Worm (Caenorhabditis elegans) whole organism, mixed stage, embryonic: Measurements from ENCODE around the gene C35C5.10.

ENCODE experiments used
- bed-3 ChIP-seq: fragments of 200-800 bp; sonication (Bioruptor generic); optimal IDR thresholded peaks from 3 replicates; lab custom pipeline; 2018; ENCODE audit warnings: mild to moderate bottlenecking, missing genetic modification characterization, moderate library complexity, missing compliant biosample characterization
- blmp-1 ChIP-seq: fragments of 150-350 bp; optimal IDR thresholded peaks from 2 replicates; lab custom pipeline; 2014; ENCODE audit warnings: missing biosample characterization, missing genetic modification characterization
- ceh-39 ChIP-seq: fragments of 150-350 bp; optimal IDR thresholded peaks from 2 replicates; lab custom pipeline; 2014; ENCODE audit warnings: missing biosample characterization, missing genetic modification characterization
- ceh-43 ChIP-seq: fragments of 200-800 bp; sonication (Bioruptor generic); optimal IDR thresholded peaks from 2 replicates; lab custom pipeline; 2018; ENCODE audit warnings: mild to moderate bottlenecking, missing genetic modification characterization, moderate library complexity, missing compliant biosample characterization
- ceh-83 ChIP-seq: fragments of 200-800 bp; sonication (Bioruptor generic); optimal IDR thresholded peaks from 2 replicates; lab custom pipeline; 2018; ENCODE audit warnings: mild to moderate bottlenecking, missing genetic modification characterization, missing compliant biosample characterization
- ces-1 ChIP-seq: fragments of 150-350 bp; optimal IDR thresholded peaks from 2 replicates; lab custom pipeline; 2014; ENCODE audit warnings: missing biosample characterization, missing genetic modification reagents, missing genetic modification characterization
- cnd-1 ChIP-seq: fragments of 200-800 bp; sonication (Bioruptor generic); optimal IDR thresholded peaks from 2 replicates; lab custom pipeline; 2018; ENCODE audit warnings: mild to moderate bottlenecking, missing genetic modification characterization, missing compliant biosample characterization
- drap-1 ChIP-seq: fragments of 200-800 bp; sonication (Bioruptor generic); optimal IDR thresholded peaks from 3 replicates; lab custom pipeline; 2018; ENCODE audit warnings: mild to moderate bottlenecking, missing genetic modification characterization, missing compliant biosample characterization
- elt-1 ChIP-seq: sonication (generic microtip); optimal IDR thresholded peaks from 2 replicates; lab custom pipeline; 2017; ENCODE audit warnings: missing genetic modification characterization, mild to moderate bottlenecking, missing compliant biosample characterization, antibody characterized with exemption, moderate library complexity, borderline replicate concordance; ENCODE audit not compliant: insufficient read depth
- elt-3 ChIP-seq: fragments of 150-350 bp; optimal IDR thresholded peaks from 2 replicates; lab custom pipeline; 2014; ENCODE audit warnings: missing biosample characterization, missing genetic modification characterization
- flh-1 ChIP-seq: fragments of 200-800 bp; sonication (Bioruptor generic); optimal IDR thresholded peaks from 2 replicates; lab custom pipeline; 2018; ENCODE audit warnings: mild to moderate bottlenecking, missing genetic modification characterization, moderate library complexity, missing compliant biosample characterization
- ham-2 ChIP-seq: fragments of 200-800 bp; sonication (Bioruptor generic); optimal IDR thresholded peaks from 2 replicates; lab custom pipeline; 2018; ENCODE audit warnings: mild to moderate bottlenecking, missing genetic modification characterization, missing compliant biosample characterization
- lin-32 ChIP-seq: fragments of 200-800 bp; sonication (Bioruptor generic); optimal IDR thresholded peaks from 2 replicates; lab custom pipeline; 2018; ENCODE audit warnings: mild to moderate bottlenecking, missing genetic modification characterization, missing compliant biosample characterization
- lsy-2 ChIP-seq: fragments of 150-350 bp; optimal IDR thresholded peaks from 2 replicates; lab custom pipeline; 2014; ENCODE audit warnings: missing biosample characterization, missing genetic modification characterization
- mab-5 ChIP-seq: fragments of 150-350 bp; optimal IDR thresholded peaks from 2 replicates; lab custom pipeline; 2014; ENCODE audit warnings: missing biosample characterization, missing genetic modification characterization
- mls-2 ChIP-seq: sonication (generic microtip); optimal IDR thresholded peaks from 2 replicates; lab custom pipeline; 2016; ENCODE audit warnings: mild to moderate bottlenecking, missing genetic modification characterization, moderate library complexity, missing compliant biosample characterization
- nhr-12 ChIP-seq: fragments of 150-350 bp; optimal IDR thresholded peaks from 2 replicates; lab custom pipeline; 2014; ENCODE audit warnings: missing biosample characterization, missing genetic modification characterization
- nhr-2 ChIP-seq: fragments of 150-350 bp; optimal IDR thresholded peaks from 2 replicates; lab custom pipeline; 2014; ENCODE audit warnings: missing biosample characterization, missing genetic modification characterization
- nhr-237 ChIP-seq: fragments of 150-350 bp; optimal IDR thresholded peaks from 2 replicates; lab custom pipeline; 2014; ENCODE audit warnings: missing biosample characterization, missing genetic modification characterization
- nhr-28 ChIP-seq: fragments of 150-350 bp; optimal IDR thresholded peaks from 2 replicates; lab custom pipeline; 2014; ENCODE audit warnings: missing biosample characterization, missing genetic modification characterization
- nhr-76 ChIP-seq: sonication (generic microtip); optimal IDR thresholded peaks from 2 replicates; lab custom pipeline; 2017; ENCODE audit warnings: missing biosample characterization, missing genetic modification characterization
- pha-4 ChIP-seq: fragments of 150-350 bp; optimal IDR thresholded peaks from 2 replicates; lab custom pipeline; 2018; ENCODE audit warnings: missing biosample characterization, missing genetic modification reagents, missing genetic modification characterization
- sem-2 ChIP-seq: fragments of 200-800 bp; sonication (Bioruptor generic); optimal IDR thresholded peaks from 2 replicates; lab custom pipeline; 2018; ENCODE audit warnings: mild to moderate bottlenecking, missing genetic modification characterization, missing compliant biosample characterization
- snpc-4 ChIP-seq: fragments of 150-350 bp; optimal IDR thresholded peaks from 2 replicates; lab custom pipeline; 2014; ENCODE audit warnings: missing biosample characterization, missing genetic modification characterization
- sptf-1 ChIP-seq: sonication (generic microtip); optimal IDR thresholded peaks from 2 replicates; lab custom pipeline; 2017; ENCODE audit warnings: mild to moderate bottlenecking, missing genetic modification characterization, moderate library complexity, missing compliant biosample characterization
- tbx-8 ChIP-seq: fragments of 200-800 bp; sonication (Bioruptor generic); optimal IDR thresholded peaks from 2 replicates; lab custom pipeline; 2018; ENCODE audit warnings: mild to moderate bottlenecking, missing genetic modification characterization, moderate library complexity, missing compliant biosample characterization
- unc-39 ChIP-seq: fragments of 150-350 bp; optimal IDR thresholded peaks from 2 replicates; lab custom pipeline; 2014; ENCODE audit warnings: missing biosample characterization, missing genetic modification characterization
- unc-62 ChIP-seq: fragments of 150-350 bp; optimal IDR thresholded peaks from 2 replicates; lab custom pipeline; 2014; ENCODE audit warnings: missing biosample characterization, missing genetic modification reagents, missing genetic modification characterization
- zip-8 ChIP-seq: fragments of 150-350 bp; optimal IDR thresholded peaks from 2 replicates; lab custom pipeline; 2014; ENCODE audit warnings: missing biosample characterization, missing genetic modification characterization

C35C5.10 gene

ce11 chrX:11585894-11586293 lies 29.9 kb downstream of the C35C5.10 start:
- TF ChIP-seq ceh-43 (GFP tag; lab: Kevin White, UChicago) (no peak), nhr-237 (tag; lab: Kevin White, UChicago) (no peak), drap-1 (GFP tag; lab: Kevin White, UChicago) (no peak), snpc-4 (tag; lab: Kevin White, UChicago) (no peak), sptf-1 (tag; lab: Kevin White, UChicago) (no peak), mls-2 (tag; lab: Kevin White, UChicago) (no peak), ceh-83 (no peak), ceh-39 (tag; lab: Kevin White, UChicago) (no peak), lsy-2 (no peak), nhr-28 (no peak), pha-4 (tag; lab: Kevin White, UChicago) (no peak), nhr-2 (no peak)
- TF ChIP-seq, all 35 proteins: peak for 0

ce11 chrX:11590545-11590944 lies 34.5 kb downstream of the C35C5.10 start:
- TF ChIP-seq drap-1 (GFP tag; lab: Kevin White, UChicago): no peak
- no peak for TF ChIP-seq tbx-8 (GFP tag; lab: Kevin White, UChicago)
- TF ChIP-seq, all 35 proteins: peak for 0

- TF ChIP-seq nhr-237 (tag; lab: Kevin White, UChicago) (no peak), ceh-83 (no peak), ham-2 (GFP tag; lab: Kevin White, UChicago) (no peak), nhr-12 (tag; lab: Kevin White, UChicago) (no peak), nhr-76 (no peak), nhr-2 (no peak), bed-3 (GFP tag; lab: Kevin White, UChicago) (no peak), flh-1 (GFP tag; lab: Kevin White, UChicago) (no peak)
Measured at ce11 chrX:11591620-11592019, 35.6 kb downstream of the C35C5.10 start, which contains the start of gene F52D10.2. Gene F52D10.2, minus strand, starts transcription at chrX:11591720.

ce11 chrX:11592539-11592938 lies 36.5 kb downstream of the C35C5.10 start:
- TF ChIP-seq cnd-1 (tag; lab: Kevin White, UChicago): no peak
- TF ChIP-seq drap-1 (GFP tag; lab: Kevin White, UChicago): no peak
- TF ChIP-seq unc-39 (tag; lab: Kevin White, UChicago): no peak
- TF ChIP-seq unc-62: no peak
- TF ChIP-seq tbx-8 (GFP tag; lab: Kevin White, UChicago): no peak
- no peak for TF ChIP-seq ces-1 (GFP tag; lab: Kevin White, UChicago)
- TF ChIP-seq elt-3 (tag; lab: Kevin White, UChicago): no peak
- TF ChIP-seq sptf-1 (tag; lab: Kevin White, UChicago): no peak
- TF ChIP-seq mls-2 (tag; lab: Kevin White, UChicago): no peak
- no peak for TF ChIP-seq elt-1
- no peak for TF ChIP-seq lin-32 (GFP tag; lab: Kevin White, UChicago)
- no peak for TF ChIP-seq mab-5 (tag; lab: Kevin White, UChicago)
- no peak for TF ChIP-seq nhr-2
- no peak for TF ChIP-seq flh-1 (GFP tag; lab: Kevin White, UChicago)

- TF ChIP-seq blmp-1 (tag; lab: Kevin White, UChicago): no peak
Measured at ce11 chrX:11596876-11597275, 40.8 kb downstream of the C35C5.10 start.

- no peak for TF ChIP-seq sem-2 (GFP tag; lab: Kevin White, UChicago)
- no peak for TF ChIP-seq nhr-2
- no peak for TF ChIP-seq nhr-237 (tag; lab: Kevin White, UChicago)
- no peak for TF ChIP-seq nhr-76
- no peak for TF ChIP-seq pha-4 (tag; lab: Kevin White, UChicago)
- TF ChIP-seq zip-8: no peak
- no peak for TF ChIP-seq flh-1 (GFP tag; lab: Kevin White, UChicago)
- TF ChIP-seq ceh-43 (GFP tag; lab: Kevin White, UChicago): no peak
- peak; percentile 24 for TF ChIP-seq ces-1 (GFP tag; lab: Kevin White, UChicago)
Measured at ce11 chrX:11598839-11599238, 42.8 kb downstream of the C35C5.10 start.
